Worm (Caenorhabditis elegans): ENCODE results near the gene eyg-1.

Gene eyg-1

DNA sequence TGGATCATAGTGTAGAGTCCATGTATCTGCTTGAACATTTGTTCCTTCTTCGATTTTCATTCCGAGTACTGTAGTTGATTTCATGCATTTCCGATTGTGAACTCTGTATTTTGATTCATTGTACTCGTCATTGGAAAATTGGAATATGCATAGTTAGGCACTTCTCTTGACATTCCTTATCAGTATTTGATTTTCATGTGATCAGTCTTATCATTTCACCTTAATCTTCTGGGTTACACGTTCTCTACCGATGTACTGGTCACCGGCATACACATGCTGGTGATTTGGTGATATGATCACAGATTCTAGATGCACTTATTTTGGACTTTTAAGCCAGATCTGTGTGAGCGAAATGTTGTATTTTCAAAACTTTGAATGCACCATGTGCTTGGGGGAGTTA lies 36.6 kb downstream of the eyg-1 start (continued):
- TF ChIP-seq F37D6.2 (tag; optimal IDR thresholded peaks at IDR 0.05) (no peak), ceh-82 (tag; optimal IDR thresholded peaks at IDR 0.05) (no peak), mdt-29 (GFP tag; IDR thresholded peaks at IDR 0.05) (no peak), unc-39 (tag; optimal IDR thresholded peaks at IDR 0.05) (no peak), lin-15B (tag; optimal IDR thresholded peaks at IDR 0.05) (no peak), nhr-237 (tag; optimal IDR thresholded peaks at IDR 0.05) (no peak), Y105C5A.15 (GFP tag; IDR thresholded peaks at IDR 0.05) (no peak), nhr-42 (GFP tag; IDR thresholded peaks at IDR 0.05) (no peak), nhr-76 (tag; optimal IDR thresholded peaks at IDR 0.05) (no peak), Y48G9A.11 (GFP tag; IDR thresholded peaks at IDR 0.05) (no peak), mxl-2 (GFP tag; conservative IDR thresholded peaks at IDR 0.05) (no peak), T20F7.1 (GFP tag; optimal IDR thresholded peaks at IDR 0.05) (no peak), nhr-28 (tag; optimal IDR thresholded peaks at IDR 0.05) (peak; percentile 87), zfp-3 (GFP tag; conservative IDR thresholded peaks at IDR 0.05) (no peak), lin-38 (GFP tag; IDR thresholded peaks at IDR 0.05) (no peak), mep-1 (tag; optimal IDR thresholded peaks at IDR 0.05) (peak; percentile 2), nhr-25 (tag; optimal IDR thresholded peaks at IDR 0.05; ENCODE audit: borderline replicate concordance, insufficient read depth) (no peak), ZK337.2 (GFP tag; IDR thresholded peaks at IDR 0.05) (no peak), nhr-41 (GFP tag; IDR thresholded peaks at IDR 0.05) (no peak), mes-2 (tag; optimal IDR thresholded peaks at IDR 0.05; ENCODE audit: poor library complexity, severe bottlenecking) (no peak), nhr-111 (GFP tag; optimal IDR thresholded peaks at IDR 0.05) (no peak), ztf-7 (tag; optimal IDR thresholded peaks at IDR 0.05) (no peak), F26F4.8 (GFP tag; conservative IDR thresholded peaks at IDR 0.05) (no peak), pqm-1 (tag; optimal IDR thresholded peaks at IDR 0.05) (peak; percentile 94), php-3 (GFP tag; IDR thresholded peaks at IDR 0.05) (no peak), hmg-1.1 (GFP tag; IDR thresholded peaks at IDR 0.05) (no peak), madf-9 (GFP tag; conservative IDR thresholded peaks at IDR 0.05) (no peak), dpl-1 (GFP tag; optimal IDR thresholded peaks at IDR 0.05) (no peak), hlh-30 (tag; optimal IDR thresholded peaks at IDR 0.05; ENCODE audit: insufficient read depth) (peak; percentile 62), madf-5 (GFP tag; IDR thresholded peaks at IDR 0.05) (no peak), zip-2 (tag; optimal IDR thresholded peaks at IDR 0.05) (no peak), nhr-11 (tag; optimal IDR thresholded peaks at IDR 0.05) (no peak), dmd-9 (GFP tag; IDR thresholded peaks at IDR 0.05) (no peak), daf-19 (GFP tag; conservative IDR thresholded peaks at IDR 0.05) (no peak), nhr-48 (tag; optimal IDR thresholded peaks at IDR 0.05) (peak; percentile 72), ceh-44 (GFP tag; IDR thresholded peaks at IDR 0.05) (no peak), Y75B8A.6 (GFP tag; IDR thresholded peaks at IDR 0.05) (no peak), egl-43 (GFP tag; IDR thresholded peaks at IDR 0.05) (no peak), dmd-8 (GFP tag; IDR thresholded peaks at IDR 0.05) (no peak), lin-1 (GFP tag; IDR thresholded peaks at IDR 0.05) (peak; percentile 71; the same call in 1 of the 2 replicates), lsy-2 (tag; optimal IDR thresholded peaks at IDR 0.05) (no peak), nhr-102 (tag; optimal IDR thresholded peaks at IDR 0.05) (peak; percentile 93), daf-12 (tag; optimal IDR thresholded peaks at IDR 0.05) (no peak), ceh-32 (tag; optimal IDR thresholded peaks at IDR 0.05; ENCODE audit: poor library complexity) (no peak), nhr-77 (tag; optimal IDR thresholded peaks at IDR 0.05) (peak; percentile 88), tra-1 (GFP tag; IDR thresholded peaks at IDR 0.05) (0 out of 2 replicates have a peak, but pooled peaks have one; percentile 53), unc-62 (GFP tag; optimal IDR thresholded peaks at IDR 0.05 in 1 of 2) (peak in 1 of 2 experiments; percentile 98), unc-62 (tag; optimal IDR thresholded peaks at IDR 0.05) (no peak), T26A8.4 (GFP tag; IDR thresholded peaks at IDR 0.05) (no peak), D1046.2 (GFP tag; IDR thresholded peaks at IDR 0.05) (no peak), daf-16 (GFP tag; optimal IDR thresholded peaks at IDR 0.05) (no peak), daf-16 (tag; optimal IDR thresholded peaks at IDR 0.05) (peak; percentile 82), egl-27 (tag; optimal IDR thresholded peaks at IDR 0.05) (no peak)

Measured in whole organism, L4 larva.